Worm (Caenorhabditis elegans) whole organism, young adult: Measurements from ENCODE around the gene F10E9.3.
"Not testable (repeated sequence)": the region's sequence is repeated elsewhere in the genome, so short reads cannot be mapped to it uniquely, and the experiment has no call there.

Experiments
- D2030.7 ChIP-seq: fragments of 200-800 bp; sonication (Bioruptor generic); IDR thresholded peaks from 2 replicates; pipeline ENCODE4 v1.3.6; 2022; ENCODE audit warnings: missing genetic modification reagents, missing genetic modification characterization, missing compliant biosample characterization
- F33H1.4 ChIP-seq: fragments of 200-800 bp; sonication (Bioruptor generic); IDR thresholded peaks from 2 replicates; pipeline ENCODE4 v1.3.6; 2022; ENCODE audit warnings: missing genetic modification reagents, missing genetic modification characterization, missing compliant biosample characterization
- F39B2.1 ChIP-seq: fragments of 200-800 bp; sonication (Bioruptor generic); IDR thresholded peaks from 2 replicates; pipeline ENCODE4 v1.3.6; 2022; ENCODE audit warnings: missing genetic modification reagents, missing genetic modification characterization, missing compliant biosample characterization
- F55B11.4 ChIP-seq: sonication (generic microtip); optimal IDR thresholded peaks from 2 replicates; lab custom pipeline; 2016; ENCODE audit warnings: missing compliant biosample characterization, missing genetic modification characterization, borderline replicate concordance; ENCODE audit not compliant: insufficient read depth
- K12H6.12 ChIP-seq: fragments of 200-800 bp; sonication (Bioruptor generic); optimal IDR thresholded peaks from 2 replicates; lab custom pipeline; 2018; ENCODE audit warnings: mild to moderate bottlenecking, missing genetic modification characterization, missing compliant biosample characterization
- Y79H2A.3 ChIP-seq: fragments of 200-800 bp; sonication (Bioruptor generic); conservative IDR thresholded peaks from 2 replicates; pipeline ENCODE4 v1.3.6; 2022; ENCODE audit warnings: missing genetic modification reagents, missing genetic modification characterization, missing compliant biosample characterization
- aptf-3 ChIP-seq: fragments of 200-800 bp; sonication (Bioruptor generic); IDR thresholded peaks from 2 replicates; pipeline ENCODE4 v1.3.6; 2022; ENCODE audit warnings: missing genetic modification characterization, missing compliant biosample characterization
- athp-1 ChIP-seq: sonication (generic microtip); optimal IDR thresholded peaks from 2 replicates; lab custom pipeline; 2017; ENCODE audit warnings: mild to moderate bottlenecking, missing genetic modification characterization, missing compliant biosample characterization
- attf-3 ChIP-seq: fragments of 200-800 bp; sonication (Bioruptor generic); conservative IDR thresholded peaks from 2 replicates; pipeline ENCODE4 v1.3.6; 2022; ENCODE audit warnings: missing genetic modification reagents, missing genetic modification characterization, missing compliant biosample characterization
- attf-5 ChIP-seq: fragments of 200-800 bp; sonication (Bioruptor generic); optimal IDR thresholded peaks from 2 replicates; lab custom pipeline; 2018; ENCODE audit warnings: mild to moderate bottlenecking, missing genetic modification characterization, missing compliant biosample characterization
- cebp-1 ChIP-seq, 2 experiments: fragments of 200-800 bp in 1 of 2; sonication (Bioruptor generic) in 1 of 2; sonication (generic microtip) in 1 of 2; IDR thresholded peaks in 1 of 2; optimal IDR thresholded peaks in 1 of 2; 2 replicates each; pipeline versions ENCODE4 v1.3.6 to Lab custom; 2017 to 2022; ENCODE audit warnings: missing compliant biosample characterization in 2 of 2, missing genetic modification characterization in 2 of 2, mild to moderate bottlenecking in 1 of 2, missing genetic modification reagents in 1 of 2, moderate library complexity in 1 of 2
- ceh-40 ChIP-seq: fragments of 200-800 bp; sonication (Bioruptor generic); IDR thresholded peaks from 2 replicates; pipeline ENCODE4 v1.3.6; 2022; ENCODE audit warnings: missing genetic modification characterization, missing compliant biosample characterization
- ceh-58 ChIP-seq: fragments of 200-800 bp; sonication (Bioruptor generic); IDR thresholded peaks from 2 replicates; pipeline ENCODE4 v1.3.6; 2022; ENCODE audit warnings: missing genetic modification characterization, missing compliant biosample characterization
- ceh-79 ChIP-seq: sonication (generic microtip); optimal IDR thresholded peaks from 2 replicates; lab custom pipeline; 2017; ENCODE audit warnings: mild to moderate bottlenecking, missing genetic modification characterization, missing compliant biosample characterization
- die-1 ChIP-seq: sonication (generic microtip); optimal IDR thresholded peaks from 2 replicates; lab custom pipeline; 2016; ENCODE audit warnings: missing genotype, mild to moderate bottlenecking, missing genetic modification characterization, missing compliant biosample characterization
- dox-1 ChIP-seq: fragments of 200-800 bp; sonication (Bioruptor generic); IDR thresholded peaks from 2 replicates; pipeline ENCODE4 v1.3.6; 2022; ENCODE audit warnings: missing genetic modification reagents, missing genetic modification characterization, missing compliant biosample characterization
- efl-1 ChIP-seq: fragments of 150-350 bp; optimal IDR thresholded peaks from 2 replicates; lab custom pipeline; 2014; ENCODE audit warnings: missing biosample characterization, missing genetic modification reagents, missing genetic modification characterization
- egrh-3 ChIP-seq: fragments of 200-800 bp; sonication (Bioruptor generic); IDR thresholded peaks from 2 replicates; pipeline ENCODE4 v1.3.6; 2022; ENCODE audit warnings: missing genetic modification reagents, missing genetic modification characterization, missing compliant biosample characterization
- ekl-4 ChIP-seq: fragments of 200-800 bp; sonication (Bioruptor generic); IDR thresholded peaks from 2 replicates; pipeline ENCODE4 v1.3.6; 2022; ENCODE audit warnings: missing genetic modification reagents, missing genetic modification characterization, missing compliant biosample characterization
- hlh-26 ChIP-seq: fragments of 200-800 bp; sonication (Bioruptor generic); conservative IDR thresholded peaks from 2 replicates; pipeline ENCODE4 v1.3.6; 2022; ENCODE audit warnings: missing genetic modification reagents, missing genetic modification characterization, missing compliant biosample characterization
- hsf-1 ChIP-seq: fragments of 200-800 bp; sonication (Bioruptor generic); IDR thresholded peaks from 2 replicates; pipeline ENCODE4 v1.3.6; 2022; ENCODE audit warnings: missing genetic modification reagents, missing genetic modification characterization, missing compliant biosample characterization
- let-526 ChIP-seq: fragments of 200-800 bp; sonication (Bioruptor generic); IDR thresholded peaks from 2 replicates; pipeline ENCODE4 v1.3.6; 2022; ENCODE audit warnings: missing genetic modification reagents, missing genetic modification characterization, missing compliant biosample characterization
- let-607 ChIP-seq, 2 experiments: fragments of 200-800 bp in 1 of 2; sonication (Bioruptor generic) in 1 of 2; sonication (generic microtip) in 1 of 2; optimal IDR thresholded peaks; 2 replicates each; lab custom pipeline; 2016 to 2018; ENCODE audit warnings: mild to moderate bottlenecking in 2 of 2, missing compliant biosample characterization in 2 of 2, missing genetic modification characterization in 2 of 2, moderate library complexity in 2 of 2, missing genotype in 1 of 2
- lin-35 ChIP-seq, 3 experiments: fragments of 150-350 bp in 2 of 3; sonication (generic microtip) in 1 of 3; optimal IDR thresholded peaks; 2 replicates each; lab custom pipeline; 2014 to 2018; ENCODE audit warnings: missing biosample characterization in 3 of 3, missing genetic modification characterization in 3 of 3, missing genetic modification reagents in 3 of 3
- lir-1 ChIP-seq: fragments of 200-800 bp; sonication (Bioruptor generic); conservative IDR thresholded peaks from 2 replicates; pipeline ENCODE4 v1.3.6; 2022; ENCODE audit warnings: missing genetic modification reagents, missing genetic modification characterization, missing compliant biosample characterization
- madf-3 ChIP-seq: fragments of 200-800 bp; sonication (Bioruptor generic); IDR thresholded peaks from 2 replicates; pipeline ENCODE4 v1.3.6; 2022; ENCODE audit warnings: missing genetic modification reagents, missing genetic modification characterization, missing compliant biosample characterization
- madf-6 ChIP-seq: fragments of 200-800 bp; sonication (Bioruptor generic); IDR thresholded peaks from 2 replicates; pipeline ENCODE4 v1.3.6; 2022; ENCODE audit warnings: missing genetic modification reagents, missing genetic modification characterization, missing compliant biosample characterization
- madf-8 ChIP-seq: fragments of 200-800 bp; sonication (Bioruptor generic); conservative IDR thresholded peaks from 2 replicates; pipeline ENCODE4 v1.3.6; 2022; ENCODE audit warnings: missing genetic modification reagents, missing genetic modification characterization, missing compliant biosample characterization
- mcd-1 ChIP-seq: fragments of 200-800 bp; sonication (Bioruptor generic); IDR thresholded peaks from 2 replicates; pipeline ENCODE4 v1.3.6; 2022; ENCODE audit warnings: missing genetic modification reagents, missing genetic modification characterization, missing compliant biosample characterization
- nfya-1 ChIP-seq: sonication (generic microtip); optimal IDR thresholded peaks from 2 replicates; lab custom pipeline; 2017; ENCODE audit warnings: antibody characterized with exemption, missing compliant biosample characterization, missing genetic modification characterization, borderline replicate concordance; ENCODE audit not compliant: insufficient read depth
- nfyb-1 ChIP-seq: fragments of 200-800 bp; sonication (Bioruptor generic); IDR thresholded peaks from 2 replicates; pipeline ENCODE4 v1.3.6; 2022; ENCODE audit warnings: missing genetic modification reagents, missing genetic modification characterization, missing compliant biosample characterization
- nhr-27 ChIP-seq: fragments of 200-800 bp; sonication (Bioruptor generic); optimal IDR thresholded peaks from 2 replicates; lab custom pipeline; 2018; ENCODE audit warnings: mild to moderate bottlenecking, missing genetic modification characterization, moderate library complexity, missing compliant biosample characterization
- pbrm-1 ChIP-seq: fragments of 200-800 bp; sonication (Bioruptor generic); IDR thresholded peaks from 2 replicates; pipeline ENCODE4 v1.3.6; 2022; ENCODE audit warnings: missing genetic modification reagents, missing genetic modification characterization, missing compliant biosample characterization
- rcor-1 ChIP-seq: fragments of 200-800 bp; sonication (Bioruptor generic); IDR thresholded peaks from 2 replicates; pipeline ENCODE4 v1.3.6; 2022; ENCODE audit warnings: missing genetic modification reagents, missing genetic modification characterization, missing compliant biosample characterization
- rec-8 ChIP-seq, 2 experiments: sonication (generic microtip); optimal IDR thresholded peaks; 2 replicates each; lab custom pipeline; 2016; ENCODE audit warnings: mild to moderate bottlenecking in 2 of 2, missing genetic modification characterization in 2 of 2, missing genetic modification reagents in 2 of 2, missing genotype in 2 of 2, missing biosample characterization in 1 of 2, missing compliant biosample characterization in 1 of 2, moderate library complexity in 1 of 2
- ztf-18 ChIP-seq: sonication (generic microtip); optimal IDR thresholded peaks from 2 replicates; lab custom pipeline; 2016; ENCODE audit warnings: missing genotype, mild to moderate bottlenecking, missing genetic modification characterization, missing compliant biosample characterization
- ztf-25 ChIP-seq: fragments of 200-800 bp; sonication (Bioruptor generic); IDR thresholded peaks from 2 replicates; pipeline ENCODE4 v1.3.6; 2022; ENCODE audit warnings: missing genetic modification reagents, missing genetic modification characterization, missing compliant biosample characterization

The F10E9.3 gene

ce11 chrIII:8335585-8335984, 24.8 kb downstream of the F10E9.3 start:
- peak; percentile 30 for TF ChIP-seq F33H1.4 (GFP tag; lab: Robert Waterston, UW)
- TF ChIP-seq egrh-3 (GFP tag; lab: Robert Waterston, UW), result peak; percentile 91; the same call in 1 of the 2 replicates

DNA sequence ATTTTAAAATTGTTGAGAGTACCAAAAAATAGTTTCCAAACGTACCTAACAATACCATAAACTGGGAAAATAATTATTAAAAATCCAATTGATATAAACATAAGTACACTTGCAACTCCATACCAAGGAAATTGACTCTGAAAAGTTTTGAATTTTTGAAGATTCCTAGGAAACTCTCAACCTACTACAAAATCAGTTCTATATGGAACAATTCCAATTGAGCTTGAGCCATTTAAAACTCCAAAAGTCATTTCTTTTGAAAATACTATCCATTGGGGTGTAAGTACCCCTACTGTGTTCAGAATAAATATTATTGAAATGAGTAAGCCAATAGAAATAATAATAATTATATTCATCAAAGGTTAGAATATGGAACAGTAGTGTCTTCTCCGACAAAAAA, 28.6 kb downstream of the F10E9.3 start, which contains the start of gene clc-28:
Gene clc-28 (minus strand): TSS at position 101 of the 400 bp plus-strand sequence.
- not testable (repeated sequence) for TF ChIP-seq hlh-26, K12H6.12, nfyb-1
- TF ChIP-seq, all 124 proteins: peak for 0; not testable (repeated sequence) for 124

DNA sequence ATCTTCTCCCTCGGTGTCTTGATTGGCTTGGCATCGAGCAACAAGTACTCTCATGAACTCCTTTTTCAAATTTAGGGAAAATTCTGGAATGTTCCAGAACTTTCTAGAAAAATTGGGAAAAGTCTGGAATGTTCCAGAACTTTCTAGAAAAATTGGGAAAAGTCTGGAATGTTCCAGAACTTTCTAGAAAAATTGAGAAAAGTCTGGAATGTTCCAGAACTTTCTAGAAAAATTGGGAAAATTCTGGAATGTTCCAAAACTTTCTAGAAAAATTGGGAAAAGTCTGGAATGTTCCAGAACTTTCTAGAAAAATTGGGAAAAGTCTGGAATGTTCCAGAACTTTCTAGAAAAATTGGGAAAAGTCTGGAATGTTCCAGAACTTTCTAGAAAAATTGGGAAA, 33.5 kb downstream of the F10E9.3 start, which contains the start of gene ZC262.7:
Gene ZC262.7 (minus strand): TSS at position 54 of the 400 bp plus-strand sequence.
- TF ChIP-seq ceh-58 (0 out of 2 replicates have a peak, but pooled peaks have one; percentile 7), aptf-3 (GFP tag; lab: Robert Waterston, UW) (peak; percentile 85; the same call in 1 of the 2 replicates), madf-8 (GFP tag; lab: Robert Waterston, UW) (0 out of 2 replicates have a peak, but pooled peaks have one; percentile 15), ceh-40 (GFP tag; lab: Robert Waterston, UW) (peak; percentile 89), ekl-4 (GFP tag; lab: Robert Waterston, UW) (peak; percentile 55; the same call in 1 of the 2 replicates), pbrm-1 (GFP tag; lab: Robert Waterston, UW) (peak; percentile 88), rcor-1 (GFP tag; lab: Robert Waterston, UW) (peak; percentile 52; the same call in 1 of the 2 replicates), F39B2.1 (peak; percentile 68; the same call in 1 of the 2 replicates), egrh-3 (GFP tag; lab: Robert Waterston, UW) (peak; percentile 77), mcd-1 (peak; percentile 23; the same call in 1 of the 2 replicates), ztf-25 (peak; percentile 43; the same call in 1 of the 2 replicates), hsf-1 (peak; percentile 99), madf-6 (GFP tag; lab: Robert Waterston, UW) (peak; percentile 44), F33H1.4 (GFP tag; lab: Robert Waterston, UW) (peak; percentile 35; the same call in 1 of the 2 replicates), dox-1 (GFP tag; lab: Robert Waterston, UW) (peak; percentile 98), D2030.7 (GFP tag; lab: Robert Waterston, UW) (peak; percentile 83)
- TF ChIP-seq, all 124 proteins: peak for 16; not testable (repeated sequence) for 108

DNA sequence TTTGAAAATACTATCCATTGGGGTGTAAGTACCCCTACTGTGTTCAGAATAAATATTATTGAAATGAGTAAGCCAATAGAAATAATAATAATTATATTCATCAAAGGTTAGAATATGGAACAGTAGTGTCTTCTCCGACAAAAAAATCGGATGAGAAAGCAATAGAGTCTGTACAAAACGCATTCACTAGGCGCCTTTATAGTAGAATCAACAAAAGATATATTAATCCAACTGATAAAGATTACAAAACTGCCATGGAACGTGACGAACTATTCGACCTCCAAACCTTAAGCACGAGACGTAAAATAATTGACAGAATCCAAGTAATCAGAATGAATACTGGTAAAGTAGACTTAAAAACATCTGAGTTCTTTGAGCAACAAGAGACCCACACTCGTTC, 37.0 kb downstream of the F10E9.3 start, which contains the start of gene clc-29:
Gene clc-29 (minus strand): TSS at position 101 of the 400 bp plus-strand sequence.
- TF ChIP-seq attf-5; rec-8 (tag; optimal IDR thresholded peaks at IDR 0.05; lab: Kevin White, UChicago); F55B11.4 (tag; lab: Kevin White, UChicago): not testable (repeated sequence)

DNA sequence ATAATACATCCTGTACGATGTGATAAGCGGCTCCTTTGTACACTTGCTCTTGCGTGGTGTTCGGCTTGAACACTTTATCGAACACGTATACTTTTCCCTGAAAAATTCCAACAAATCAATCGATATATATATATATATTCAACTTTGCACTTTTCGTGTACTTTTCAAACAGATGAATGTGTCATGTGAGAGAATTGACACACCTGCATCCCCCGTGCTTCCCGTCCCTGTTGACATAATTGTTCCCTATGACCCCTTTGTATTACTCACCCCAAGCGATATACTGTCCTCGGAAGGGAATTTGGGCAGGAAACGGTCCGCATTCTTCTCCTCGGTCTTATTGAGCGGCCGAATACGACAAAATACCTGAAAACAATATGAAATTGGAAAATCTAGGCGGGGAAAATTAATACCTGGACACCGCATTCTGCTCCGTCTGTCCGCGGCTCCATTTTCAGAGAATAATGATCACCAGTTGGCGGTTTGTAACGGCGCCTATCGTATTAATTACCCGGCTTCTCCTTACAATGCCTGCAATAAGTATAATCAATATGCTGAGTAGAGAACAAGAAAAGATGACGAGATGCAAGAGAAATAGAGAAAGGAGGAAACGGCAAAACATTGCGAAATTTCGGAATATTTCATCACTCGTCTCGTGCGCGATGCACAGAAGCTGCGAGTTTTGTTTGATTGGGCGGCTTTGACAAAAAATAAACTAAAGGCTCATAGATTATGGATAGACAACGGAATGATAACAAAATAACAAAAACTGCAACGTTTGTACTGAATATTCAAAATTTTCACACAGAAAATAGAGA, 44.0 kb downstream of the F10E9.3 start, which contains the start of gene unc-116:
Gene unc-116 (minus strand): TSS at position 531 of the 818 bp plus-strand sequence.
- peak in 1 of 3 experiments; percentile 41 for TF ChIP-seq lin-35 (GFP tag; optimal IDR thresholded peaks at IDR 0.05; lab: Kevin White, UChicago)
- no peak for TF ChIP-seq efl-1 (GFP tag; lab: Kevin White, UChicago)
- no peak for TF ChIP-seq nfya-1 (tag; lab: Kevin White, UChicago)
- peak; percentile 99 for TF ChIP-seq cebp-1 (GFP tag; IDR thresholded peaks at IDR 0.05; lab: Robert Waterston, UW)
- peak; percentile 100 for TF ChIP-seq cebp-1 (tag; optimal IDR thresholded peaks at IDR 0.05; lab: Kevin White, UChicago)
- TF ChIP-seq lir-1 (GFP tag; lab: Robert Waterston, UW), result no peak
- TF ChIP-seq athp-1 (tag; lab: Kevin White, UChicago), result no peak
- peak; percentile 56 for TF ChIP-seq K12H6.12
- no peak for TF ChIP-seq ztf-18 (tag; lab: Kevin White, UChicago)
- TF ChIP-seq let-526, result 0 out of 2 replicates have a peak, but pooled peaks have one; percentile 24
- no peak for TF ChIP-seq nhr-27
- no peak for TF ChIP-seq Y79H2A.3 (GFP tag; lab: Robert Waterston, UW)
- TF ChIP-seq ceh-79 (tag; lab: Kevin White, UChicago), result peak; percentile 8
- TF ChIP-seq die-1 (tag; lab: Kevin White, UChicago), result no peak
- 0 out of 2 replicates have a peak, but pooled peaks have one; percentile 10 for TF ChIP-seq attf-3 (GFP tag; lab: Robert Waterston, UW)
- no peak for TF ChIP-seq let-607 (tag; optimal IDR thresholded peaks at IDR 0.05; lab: Kevin White, UChicago)
- TF ChIP-seq madf-3 (GFP tag; lab: Robert Waterston, UW), result no peak
